Worm (Caenorhabditis elegans): Measurements from ENCODE around the gene F36F12.3.
"Not testable (repeated sequence)": the region's sequence is repeated elsewhere in the genome, so short reads cannot be mapped to it uniquely, and the experiment has no call there.

ce11 chrV:2090321-2090720, 4.7 kb downstream of the F36F12.3 start, which contains the start of gene ztf-28:
- TF ChIP-seq jun-1, nhr-76, unc-39, nhr-23, R02D3.7, lin-39, ceh-28, mdl-1 (tag; optimal IDR thresholded peaks at IDR 0.05): not testable (repeated sequence)
